Worm (Caenorhabditis elegans): ENCODE results near the gene Y58A7A.4.

Gene Y58A7A.4

DNA sequence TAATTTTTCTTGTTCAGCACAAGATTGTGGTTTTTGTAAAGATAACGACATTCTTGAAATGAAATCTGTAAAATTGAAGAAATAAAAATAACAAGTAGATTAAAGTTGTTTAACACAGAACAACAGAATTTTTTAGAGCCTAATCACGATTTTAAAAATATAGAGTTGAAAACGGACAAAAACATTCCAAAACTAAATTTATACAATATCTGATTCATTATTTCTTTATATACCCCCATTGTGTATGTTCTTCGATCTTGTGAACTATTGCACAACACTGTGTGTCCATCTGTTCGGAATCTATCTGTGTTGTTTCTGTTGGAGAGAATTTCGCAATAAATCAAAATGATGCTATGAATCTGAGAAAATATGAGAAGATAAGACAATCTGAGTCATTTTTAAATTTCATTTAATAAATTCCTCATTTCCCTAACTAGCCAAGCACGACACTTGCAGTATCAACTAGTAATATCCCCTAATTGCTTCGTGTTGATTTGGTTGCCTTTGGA lies at the start of gene Y58A7A.4:
Y58A7A.4 (minus strand) TSS at position 51 of the 509 bp plus-strand sequence.
- TF ChIP-seq unc-62 (GFP tag; optimal IDR thresholded peaks at IDR 0.05) = no peak

DNA sequence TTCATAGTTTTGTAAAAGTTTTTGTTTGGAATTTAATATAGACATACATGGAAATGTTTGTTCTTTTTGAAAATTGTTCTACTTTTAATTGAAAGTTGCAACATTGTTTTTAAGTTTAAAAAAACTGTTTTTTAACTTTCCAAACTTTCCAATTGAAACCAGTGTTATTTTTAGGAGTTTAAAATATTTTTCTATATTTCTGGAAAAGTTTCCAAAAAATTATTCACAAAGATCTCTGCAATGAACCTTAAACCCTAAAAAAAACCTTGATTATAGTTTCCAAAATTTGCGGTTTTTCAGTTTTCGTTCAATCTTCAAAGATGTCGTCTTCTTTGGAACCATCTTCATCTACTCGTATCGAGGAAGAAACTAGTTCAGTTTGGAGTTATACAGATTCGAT lies 47.6 kb upstream of the Y58A7A.4 start, which contains the start of gene F14F9.4:
F14F9.4 (plus strand) TSS at position 301 of the 400 bp plus-strand sequence.
- TF ChIP-seq unc-62 (GFP tag; optimal IDR thresholded peaks at IDR 0.05) = no peak

DNA sequence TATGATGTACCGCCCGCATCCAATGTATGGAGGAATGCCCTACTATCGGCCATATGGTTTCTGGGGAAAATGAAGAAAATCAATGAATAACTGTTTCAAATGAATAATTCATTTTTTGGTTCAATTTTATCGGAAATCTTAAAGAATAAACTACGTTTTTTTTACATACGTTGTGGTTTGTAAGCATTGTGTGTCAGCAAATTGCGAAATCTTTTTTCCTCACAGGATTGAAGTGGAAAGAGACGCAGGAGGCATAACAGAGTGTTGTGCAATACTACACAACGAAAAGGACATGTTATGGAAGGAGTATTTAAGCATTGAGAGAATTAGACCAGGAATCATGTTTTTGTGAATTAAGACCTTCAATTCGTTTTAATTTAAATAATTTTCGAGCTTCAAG lies 46.6 kb upstream of the Y58A7A.4 start:
- TF ChIP-seq unc-62 (GFP tag; optimal IDR thresholded peaks at IDR 0.05) = no peak

DNA sequence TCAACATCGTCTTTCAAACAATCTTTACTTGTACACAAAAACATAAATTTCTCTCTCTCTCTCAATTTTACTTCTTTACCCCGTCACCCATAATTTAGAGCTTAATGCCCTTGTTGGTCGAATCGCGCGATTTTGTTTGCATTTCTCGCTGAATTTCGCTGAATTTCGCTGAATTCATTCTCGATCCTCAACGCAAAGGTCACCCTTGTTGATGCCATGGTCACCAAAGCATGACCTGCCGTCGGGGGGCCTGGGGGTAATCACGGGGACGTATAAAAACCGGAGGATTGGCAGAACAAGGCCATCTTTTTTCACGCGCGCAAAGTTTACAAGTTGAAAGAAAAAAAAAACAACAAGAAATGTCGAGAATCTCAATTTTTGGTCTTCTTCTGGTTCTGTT lies 45.2 kb upstream of the Y58A7A.4 start, which contains the start of gene F14F9.8:
F14F9.8 (plus strand) TSS at position 301 of the 400 bp plus-strand sequence.
- no peak for TF ChIP-seq unc-62 (GFP tag; optimal IDR thresholded peaks at IDR 0.05)

DNA sequence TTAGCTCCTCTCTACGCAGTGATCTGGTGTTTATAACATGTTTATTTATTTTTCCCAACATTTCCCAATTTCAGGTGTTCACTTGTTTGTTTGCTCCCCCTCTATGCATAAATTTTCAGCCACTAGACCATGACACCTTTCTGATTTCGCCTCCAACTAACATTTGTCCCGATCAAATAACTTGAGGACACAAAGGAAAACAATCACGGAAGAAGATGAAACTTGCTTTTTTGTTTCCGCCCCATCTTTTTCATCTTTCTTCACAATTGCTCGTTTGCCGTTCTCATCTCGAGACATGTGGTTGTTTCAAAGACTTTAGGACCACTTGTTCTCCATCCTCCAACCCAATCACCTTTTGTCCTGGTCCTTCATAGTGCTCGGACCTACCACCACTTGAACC lies 42.0 kb upstream of the Y58A7A.4 start, which contains the start of gene F14F9.5:
F14F9.5 (plus strand) TSS at position 301 of the 400 bp plus-strand sequence.
- TF ChIP-seq unc-62 (GFP tag; optimal IDR thresholded peaks at IDR 0.05) = no peak

DNA sequence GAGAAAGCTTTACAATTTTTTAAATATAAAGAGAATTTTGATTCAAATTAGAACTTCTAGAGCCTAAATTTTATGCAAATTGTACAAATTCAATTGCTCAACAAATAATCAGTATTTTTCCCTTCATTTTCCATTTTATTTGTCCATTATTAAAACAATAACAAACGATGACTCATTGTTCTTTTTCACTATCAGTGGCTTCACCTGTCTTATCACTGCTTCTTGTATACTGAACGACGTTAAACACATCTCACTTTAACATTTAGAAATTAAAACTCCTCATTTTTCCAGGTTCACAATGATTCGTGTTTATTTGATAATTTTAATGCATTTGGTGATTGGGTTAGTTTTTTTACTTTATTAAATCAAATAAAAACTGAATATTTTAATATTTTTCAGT lies 34.9 kb upstream of the Y58A7A.4 start, which contains the start of gene sid-1:
sid-1 (plus strand) TSS at position 292 of the 400 bp plus-strand sequence.
- TF ChIP-seq unc-62 (GFP tag; optimal IDR thresholded peaks at IDR 0.05) = no peak

DNA sequence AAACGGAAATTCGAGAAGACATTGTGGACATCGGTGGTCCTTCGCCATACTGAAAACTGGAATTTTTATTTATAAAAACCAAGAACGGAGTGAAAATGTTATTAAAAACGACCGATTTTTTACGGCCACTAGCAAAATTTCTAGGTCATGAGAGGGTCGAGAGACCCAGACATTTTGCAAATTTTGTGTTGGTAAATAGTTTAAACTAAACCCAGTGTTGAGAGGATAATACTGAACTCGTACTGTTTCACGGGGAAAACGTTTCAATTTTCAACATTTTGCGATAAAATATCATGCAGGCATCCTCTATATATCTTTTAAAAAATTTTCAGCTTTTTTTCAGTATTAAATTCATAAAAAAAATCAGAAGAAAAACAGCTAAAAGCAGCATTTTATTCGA lies 34.3 kb upstream of the Y58A7A.4 start, which contains the start of gene C04F5.9:
C04F5.9 (minus strand) TSS at position 101 of the 400 bp plus-strand sequence.
- TF ChIP-seq unc-62 (GFP tag; optimal IDR thresholded peaks at IDR 0.05) = no peak

DNA sequence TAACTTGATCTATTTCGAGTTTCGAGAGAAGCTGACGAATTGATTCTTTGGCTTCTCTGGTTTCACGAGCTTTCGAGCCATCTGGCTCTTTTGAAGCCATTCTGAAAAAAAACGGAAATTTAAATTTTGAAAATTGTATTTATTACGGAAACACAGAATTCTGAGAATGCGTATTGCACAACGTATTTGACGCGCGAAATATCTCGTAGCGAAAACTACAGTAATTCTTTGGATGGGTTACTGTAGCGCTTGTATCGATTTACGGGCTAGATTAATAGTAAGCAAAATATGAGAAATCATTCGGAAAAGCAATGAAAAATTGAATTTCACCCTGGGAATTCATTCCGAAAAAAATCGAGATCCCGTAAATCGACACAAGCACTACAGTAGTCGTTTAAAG lies 28.8 kb upstream of the Y58A7A.4 start, which contains the start of gene C04F5.8:
C04F5.8 (minus strand) TSS at position 101 of the 400 bp plus-strand sequence.
- no peak for TF ChIP-seq unc-62 (GFP tag; optimal IDR thresholded peaks at IDR 0.05)

DNA sequence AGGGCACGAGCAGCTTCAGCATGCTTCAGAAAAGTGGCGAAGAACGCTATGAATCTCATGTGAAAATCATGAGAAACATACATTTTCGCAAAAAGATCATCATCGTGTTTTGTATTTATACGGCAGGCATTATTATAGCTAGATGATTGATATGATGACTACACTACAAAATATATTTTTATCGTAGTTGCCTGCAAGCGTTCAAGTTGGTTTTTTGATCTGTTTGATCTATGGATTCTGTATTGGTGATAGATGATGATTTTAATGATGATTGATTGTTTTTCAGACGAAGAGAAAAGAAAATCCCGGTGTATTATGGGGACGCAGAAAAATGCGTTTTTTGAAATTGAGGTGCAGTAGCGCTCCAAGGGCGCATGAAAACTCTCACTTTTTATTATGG lies 25.9 kb upstream of the Y58A7A.4 start, which contains the start of gene ugt-63:
ugt-63 (minus strand) TSS at position 89 of the 400 bp plus-strand sequence.
- TF ChIP-seq unc-62 (GFP tag; optimal IDR thresholded peaks at IDR 0.05) = no peak

DNA sequence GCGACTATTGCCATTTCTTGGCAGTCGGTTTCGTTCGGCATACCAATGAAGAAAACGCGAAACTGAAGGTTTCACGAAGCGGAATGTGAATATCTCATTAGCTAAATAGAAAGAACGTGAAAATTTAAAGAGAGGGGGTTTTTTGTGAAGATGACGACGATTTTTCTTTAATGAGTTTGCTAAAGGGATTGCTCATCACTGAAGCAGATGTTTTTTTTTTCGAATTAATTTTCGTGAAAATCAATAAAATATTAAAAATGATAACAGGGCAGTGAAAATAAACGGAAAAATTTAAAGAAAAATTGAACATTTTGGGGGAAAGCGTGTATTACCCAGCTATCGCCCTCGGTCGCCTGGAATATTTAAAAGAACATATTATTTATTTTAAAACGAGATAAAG lies 23.0 kb upstream of the Y58A7A.4 start, which contains the start of gene srab-3:
srab-3 (minus strand) TSS at position 101 of the 400 bp plus-strand sequence.
- TF ChIP-seq unc-62 (GFP tag; optimal IDR thresholded peaks at IDR 0.05) = no peak

DNA sequence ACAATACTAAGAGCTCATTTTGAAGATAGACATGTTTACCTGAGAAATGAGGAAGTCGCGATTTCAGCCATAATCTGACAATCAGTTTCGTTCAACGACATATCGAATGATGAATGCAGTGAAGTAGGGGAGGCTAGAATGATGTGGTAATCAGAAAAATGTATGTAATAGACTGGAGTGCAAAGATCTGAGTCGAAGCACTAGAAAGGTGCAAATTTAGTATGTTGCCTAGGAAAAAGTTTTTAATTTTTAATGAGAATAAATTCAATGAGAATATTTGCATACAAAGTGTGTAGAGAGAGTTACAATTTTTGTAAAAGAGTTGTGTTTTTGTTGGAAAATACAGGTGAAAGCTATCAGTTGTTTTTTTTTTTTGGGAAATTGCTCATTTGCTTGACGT lies 20.1 kb upstream of the Y58A7A.4 start, which contains the start of gene srab-2:
srab-2 (minus strand) TSS at position 101 of the 400 bp plus-strand sequence.
- TF ChIP-seq unc-62 (GFP tag; optimal IDR thresholded peaks at IDR 0.05) = no peak

DNA sequence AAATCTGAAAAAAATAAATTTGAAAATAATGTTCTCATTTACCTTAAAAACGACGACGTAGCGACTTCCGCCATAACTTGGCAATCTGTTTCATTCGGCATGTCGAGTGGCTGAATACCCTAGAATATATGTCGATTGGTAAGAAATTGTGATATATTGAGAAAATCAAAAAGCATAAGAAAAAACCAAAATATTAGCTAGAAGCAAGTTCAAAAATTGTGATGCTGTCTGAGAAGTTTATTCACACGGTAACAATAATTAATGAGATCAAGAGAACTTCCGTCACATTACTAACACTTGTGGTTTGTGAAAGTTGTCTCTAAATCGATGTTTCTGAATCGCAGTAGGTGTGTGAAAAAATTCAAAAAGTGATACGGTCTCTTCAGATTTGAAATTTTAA lies 17.2 kb upstream of the Y58A7A.4 start, which contains the start of gene srab-1:
srab-1 (minus strand) TSS at position 101 of the 400 bp plus-strand sequence.
- TF ChIP-seq unc-62 (GFP tag; optimal IDR thresholded peaks at IDR 0.05) = no peak

DNA sequence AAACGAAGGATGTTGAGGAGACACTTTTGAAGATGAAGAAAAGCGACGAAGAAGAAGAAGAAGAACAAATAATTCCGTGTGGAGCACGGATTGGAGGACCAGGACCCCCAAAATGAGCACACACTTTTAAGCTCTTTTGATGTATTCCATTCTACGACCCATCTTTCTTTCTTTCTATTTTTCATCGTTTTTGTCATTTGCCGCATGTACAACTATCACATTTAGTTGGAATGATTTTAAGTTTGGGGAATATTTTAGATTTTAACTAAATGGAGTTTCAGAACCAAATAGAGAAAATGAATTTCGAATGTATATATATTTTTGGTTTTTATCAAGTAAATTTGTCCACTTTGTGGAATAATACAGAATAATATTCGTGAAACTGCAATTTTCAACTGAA lies 14.1 kb upstream of the Y58A7A.4 start, which contains the start of gene unc-46:
unc-46 (minus strand) TSS at position 101 of the 400 bp plus-strand sequence.
- TF ChIP-seq unc-62 (GFP tag; optimal IDR thresholded peaks at IDR 0.05) = no peak

DNA sequence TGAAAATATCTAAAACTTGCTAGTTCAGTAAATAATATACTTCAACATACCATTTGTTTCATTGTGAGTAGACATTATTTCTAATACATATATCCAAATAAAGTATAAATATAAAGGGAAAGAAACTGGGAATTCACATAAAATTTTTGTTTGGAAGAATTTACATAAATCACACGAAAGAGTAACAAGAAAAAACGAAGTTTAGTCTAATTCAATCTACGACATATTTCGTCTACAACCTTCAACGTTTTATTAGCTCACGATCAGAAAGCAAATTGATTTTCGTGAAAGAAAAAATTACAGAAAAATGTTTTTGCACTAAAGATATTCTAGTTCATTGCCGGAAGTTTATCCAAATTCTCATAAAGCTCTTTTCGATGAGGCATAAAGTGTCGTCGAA lies 12.2 kb upstream of the Y58A7A.4 start, which contains the start of gene C04F5.2:
C04F5.2 (minus strand) TSS at position 101 of the 400 bp plus-strand sequence.
- TF ChIP-seq unc-62 (GFP tag; optimal IDR thresholded peaks at IDR 0.05) = no peak

DNA sequence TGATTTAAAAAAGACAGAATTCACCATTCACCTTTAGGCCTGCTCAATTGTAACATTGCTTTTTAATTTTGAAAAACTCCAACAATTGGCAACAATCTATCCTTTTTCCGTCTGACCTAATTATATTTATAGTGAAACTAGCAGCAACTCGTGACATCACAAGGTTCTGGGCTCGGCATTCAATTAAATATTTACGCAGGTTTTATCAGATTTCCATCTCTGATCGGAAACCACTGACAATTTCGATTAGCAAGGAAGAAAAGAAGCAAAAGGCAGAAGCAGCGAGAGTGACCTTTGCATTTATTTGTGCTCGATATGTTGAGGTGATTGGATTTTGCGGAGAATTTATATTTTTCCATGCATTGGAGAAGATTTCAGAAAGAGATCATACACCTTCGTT lies 5.6 kb upstream of the Y58A7A.4 start:
- no peak for TF ChIP-seq unc-62 (GFP tag; optimal IDR thresholded peaks at IDR 0.05)

DNA sequence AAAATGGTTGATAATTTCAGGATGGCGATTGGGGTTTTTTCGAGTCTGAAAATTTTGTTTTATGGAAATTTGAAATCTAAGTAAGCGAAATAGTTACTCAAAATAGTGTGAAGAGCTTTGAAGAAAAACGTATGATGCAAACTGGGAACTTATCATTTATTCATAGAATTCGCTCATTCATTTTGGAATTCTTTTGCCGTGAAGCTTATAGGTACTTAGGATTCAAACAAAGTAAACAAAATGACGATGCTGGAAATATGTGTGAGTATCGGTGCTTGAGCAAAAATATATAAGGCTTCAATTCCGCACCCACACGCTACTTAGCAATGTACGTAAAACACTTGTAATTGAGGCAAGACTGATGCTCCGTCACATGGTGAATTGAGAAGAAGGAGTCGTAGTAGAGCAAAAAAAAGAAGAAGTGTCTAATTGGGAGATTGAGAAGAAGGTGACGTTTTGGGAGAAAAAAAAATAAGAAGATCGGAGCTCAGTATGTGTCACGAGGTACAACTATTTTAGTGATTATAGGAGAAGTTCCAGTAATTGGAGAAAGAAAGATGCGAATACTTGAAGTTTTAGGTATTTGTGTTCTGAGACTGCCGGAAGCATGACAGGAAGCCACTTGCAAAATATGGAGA lies 4.8 kb upstream of the Y58A7A.4 start, which contains the start of gene glb-32:
glb-32 (minus strand) TSS at position 51 of the 638 bp plus-strand sequence.
- TF ChIP-seq unc-62 (GFP tag; optimal IDR thresholded peaks at IDR 0.05) = no peak
